Fruit fly (Drosophila melanogaster): ENCODE measurements around the gene CG14034.

The CG14034 gene

dm6 chr2L:5230772-5231171 is 14.4 kb upstream of the CG14034 start:
- TF ChIP-seq CG17801 (GFP tag; optimal IDR thresholded peaks at IDR 0.05; ENCODE audit: partially characterized antibody): no peak

- no peak for TF ChIP-seq CG17801 (GFP tag; optimal IDR thresholded peaks at IDR 0.05; ENCODE audit: partially characterized antibody)
These were observed 13.5 kb upstream of the CG14034 start for dm6 chr2L:5229735-5230347.

dm6 chr2L:5229239-5229638 is 12.9 kb upstream of the CG14034 start:
- TF ChIP-seq CG17801 (GFP tag; optimal IDR thresholded peaks at IDR 0.05; ENCODE audit: partially characterized antibody): no peak

dm6 chr2L:5228581-5229077 is 12.3 kb upstream of the CG14034 start:
- TF ChIP-seq CG17801 (GFP tag; optimal IDR thresholded peaks at IDR 0.05; ENCODE audit: partially characterized antibody): no peak

- no peak for TF ChIP-seq CG17801 (GFP tag; optimal IDR thresholded peaks at IDR 0.05; ENCODE audit: partially characterized antibody)
These were observed 10.7 kb upstream of the CG14034 start for dm6 chr2L:5226891-5227554.

dm6 chr2L:5225547-5226213 is 9.3 kb upstream of the CG14034 start:
- TF ChIP-seq CG17801 (GFP tag; optimal IDR thresholded peaks at IDR 0.05; ENCODE audit: partially characterized antibody): no peak

- no peak for TF ChIP-seq CG17801 (GFP tag; optimal IDR thresholded peaks at IDR 0.05; ENCODE audit: partially characterized antibody)
These were observed 8.5 kb upstream of the CG14034 start for dm6 chr2L:5224724-5225319.

dm6 chr2L:5223317-5223716 is 7.0 kb upstream of the CG14034 start:
- no peak for TF ChIP-seq CG17801 (GFP tag; optimal IDR thresholded peaks at IDR 0.05; ENCODE audit: partially characterized antibody)

- TF ChIP-seq CG17801 (GFP tag; optimal IDR thresholded peaks at IDR 0.05; ENCODE audit: partially characterized antibody): no peak
These were observed 1.4 kb downstream of the CG14034 start, which contains the start of gene CG7742 for dm6 chr2L:5214981-5215380. CG7742 (minus strand) TSS chr2L:5215081.

dm6 chr2L:5210946-5211345 is 5.4 kb downstream of the CG14034 start:
- TF ChIP-seq CG17801 (GFP tag; optimal IDR thresholded peaks at IDR 0.05; ENCODE audit: partially characterized antibody): no peak

- no peak for TF ChIP-seq CG17801 (GFP tag; optimal IDR thresholded peaks at IDR 0.05; ENCODE audit: partially characterized antibody)
These were observed 6.2 kb downstream of the CG14034 start, which contains the start of gene Cyp28d1 for dm6 chr2L:5210145-5210504. Cyp28d1 (plus strand) TSS chr2L:5210460.

- TF ChIP-seq CG17801 (GFP tag; optimal IDR thresholded peaks at IDR 0.05; ENCODE audit: partially characterized antibody): no peak
These were observed 6.8 kb downstream of the CG14034 start for dm6 chr2L:5209244-5210144.

- no peak for TF ChIP-seq CG17801 (GFP tag; optimal IDR thresholded peaks at IDR 0.05; ENCODE audit: partially characterized antibody)
These were observed 7.8 kb downstream of the CG14034 start for dm6 chr2L:5208581-5208980.

dm6 chr2L:5206964-5207585 is 9.3 kb downstream of the CG14034 start, which contains the start of gene Cyp28d2:
Cyp28d2 (plus strand) TSS chr2L:5207267.
- TF ChIP-seq CG17801 (GFP tag; optimal IDR thresholded peaks at IDR 0.05; ENCODE audit: partially characterized antibody): no peak

Measured in ovary, adult (tissue).